Worm (Caenorhabditis elegans) whole organism, L4 larva: ENCODE measurements around the gene mtx-2.
"Not testable (repeated sequence)": the region's sequence is repeated elsewhere in the genome, so short reads cannot be mapped to it uniquely, and the experiment has no call there.

Source experiments
- F37D6.2 ChIP-seq: sonication (generic microtip); optimal IDR thresholded peaks from 2 replicates; lab custom pipeline; 2016; ENCODE audit warnings: mild to moderate bottlenecking, missing genetic modification characterization, missing compliant biosample characterization
- F44E2.7 ChIP-seq: fragments of 200-800 bp; sonication (Bioruptor generic); IDR thresholded peaks from 2 replicates; pipeline ENCODE4 v2.1.2; 2022; ENCODE audit warnings: missing genetic modification characterization, missing compliant biosample characterization
- T20F7.1 ChIP-seq: fragments of 200-800 bp; sonication (Bioruptor generic); optimal IDR thresholded peaks from 2 replicates; lab custom pipeline; 2018; ENCODE audit warnings: mild to moderate bottlenecking, missing genetic modification characterization, missing compliant biosample characterization
- T26A8.4 ChIP-seq: fragments of 200-800 bp; sonication (Bioruptor generic); IDR thresholded peaks from 2 replicates; pipeline ENCODE4 v1.3.6; 2022; ENCODE audit warnings: missing genetic modification characterization, missing compliant biosample characterization
- Y48G9A.11 ChIP-seq: fragments of 200-800 bp; sonication (Bioruptor generic); IDR thresholded peaks from 2 replicates; pipeline ENCODE4 v1.3.6; 2022; ENCODE audit warnings: missing genetic modification reagents, missing genetic modification characterization, missing compliant biosample characterization
- Y5F2A.4 ChIP-seq: fragments of 200-800 bp; sonication (Bioruptor generic); optimal IDR thresholded peaks from 2 replicates; lab custom pipeline; 2018; ENCODE audit warnings: mild to moderate bottlenecking, missing genetic modification characterization, missing compliant biosample characterization
- Y75B8A.6 ChIP-seq: fragments of 200-800 bp; sonication (Bioruptor generic); IDR thresholded peaks from 2 replicates; pipeline ENCODE4 v1.3.6; 2022; ENCODE audit warnings: missing genetic modification reagents, missing genetic modification characterization, missing compliant biosample characterization
- ZK337.2 ChIP-seq: fragments of 200-800 bp; sonication (Bioruptor generic); IDR thresholded peaks from 2 replicates; pipeline ENCODE4 v1.3.6; 2022; ENCODE audit warnings: missing genetic modification reagents, missing genetic modification characterization, missing compliant biosample characterization
- aha-1 ChIP-seq: fragments of 150-350 bp; peaks from one replicate; lab custom pipeline; 2014; ENCODE audit warnings: missing biosample characterization, missing genetic modification characterization
- aly-2 ChIP-seq: sonication (generic microtip); optimal IDR thresholded peaks from 2 replicates; lab custom pipeline; 2018; ENCODE audit warnings: missing biosample characterization, missing genetic modification characterization
- arid-1 ChIP-seq: fragments of 200-800 bp; sonication (Bioruptor generic); conservative IDR thresholded peaks from 2 replicates; pipeline ENCODE4 v1.3.6; 2022; ENCODE audit warnings: missing genetic modification reagents, missing genetic modification characterization, missing compliant biosample characterization
- attf-4 ChIP-seq: sonication (generic microtip); optimal IDR thresholded peaks from 3 replicates; lab custom pipeline; 2017; ENCODE audit warnings: missing biosample characterization, missing genetic modification characterization
- ceh-20 ChIP-seq: fragments of 200-800 bp; sonication (Bioruptor generic); IDR thresholded peaks from 2 replicates; pipeline ENCODE4 v1.3.6; 2022; ENCODE audit warnings: missing genetic modification reagents, missing genetic modification characterization, missing compliant biosample characterization
- ceh-62 ChIP-seq: sonication (generic microtip); optimal IDR thresholded peaks from 2 replicates; lab custom pipeline; 2017; ENCODE audit warnings: missing biosample characterization, missing genetic modification characterization
- ceh-82 ChIP-seq: sonication (generic microtip); optimal IDR thresholded peaks from 2 replicates; lab custom pipeline; 2017; ENCODE audit warnings: missing biosample characterization, missing genetic modification characterization
- ctbp-1 ChIP-seq: fragments of 200-800 bp; sonication (Bioruptor generic); IDR thresholded peaks from 2 replicates; pipeline ENCODE4 v1.3.6; 2022; ENCODE audit warnings: missing genetic modification reagents, missing genetic modification characterization, missing compliant biosample characterization
- dmd-6 ChIP-seq: fragments of 200-800 bp; sonication (Bioruptor generic); IDR thresholded peaks from 2 replicates; pipeline ENCODE4 v1.3.6; 2022; ENCODE audit warnings: missing genetic modification reagents, missing genetic modification characterization, missing compliant biosample characterization
- dpl-1 ChIP-seq: fragments of 150-350 bp; optimal IDR thresholded peaks from 2 replicates; lab custom pipeline; 2014; ENCODE audit warnings: missing biosample characterization, missing genetic modification reagents, missing genetic modification characterization
- duxl-1 ChIP-seq: sonication (generic microtip); optimal IDR thresholded peaks from 2 replicates; lab custom pipeline; 2016; ENCODE audit warnings: mild to moderate bottlenecking, missing genetic modification characterization, moderate library complexity, missing compliant biosample characterization; ENCODE audit not compliant: poor library complexity
- dve-1 ChIP-seq: sonication (generic microtip); optimal IDR thresholded peaks from 2 replicates; lab custom pipeline; 2017; ENCODE audit warnings: antibody characterized with exemption, mild to moderate bottlenecking, missing genetic modification characterization, missing compliant biosample characterization; ENCODE audit not compliant: insufficient read depth
- egl-43 ChIP-seq: fragments of 200-800 bp; sonication (Bioruptor generic); IDR thresholded peaks from 2 replicates; pipeline ENCODE4 v1.3.6; 2022; ENCODE audit warnings: missing genetic modification reagents, missing genetic modification characterization, missing compliant biosample characterization
- fkh-10 ChIP-seq: fragments of 150-350 bp; optimal IDR thresholded peaks from 2 replicates; lab custom pipeline; 2014; ENCODE audit warnings: missing biosample characterization, missing genetic modification reagents, missing genetic modification characterization
- hlh-11 ChIP-seq: fragments of 200-800 bp; sonication (Bioruptor generic); optimal IDR thresholded peaks from 2 replicates; lab custom pipeline; 2018; ENCODE audit warnings: mild to moderate bottlenecking, missing genetic modification characterization, missing compliant biosample characterization
- hlh-30 ChIP-seq: sonication (generic microtip); optimal IDR thresholded peaks from 2 replicates; lab custom pipeline; 2017; ENCODE audit warnings: antibody characterized with exemption, mild to moderate bottlenecking, missing genetic modification characterization, missing compliant biosample characterization; ENCODE audit not compliant: insufficient read depth
- hmg-1.1 ChIP-seq: fragments of 200-800 bp; sonication (Bioruptor generic); IDR thresholded peaks from 2 replicates; pipeline ENCODE4 v1.3.6; 2022; ENCODE audit warnings: missing genetic modification reagents, missing genetic modification characterization, missing compliant biosample characterization
- jun-1 ChIP-seq: fragments of 150-350 bp; optimal IDR thresholded peaks from 2 replicates; lab custom pipeline; 2014; ENCODE audit warnings: missing biosample characterization, missing genetic modification reagents, missing genetic modification characterization
- lim-7 ChIP-seq: fragments of 200-800 bp; sonication (Bioruptor generic); IDR thresholded peaks from 2 replicates; pipeline ENCODE4 v1.3.6; 2022; ENCODE audit warnings: missing genetic modification characterization, missing compliant biosample characterization
- lin-13 ChIP-seq: fragments of 150-350 bp; optimal IDR thresholded peaks from 2 replicates; lab custom pipeline; 2014; ENCODE audit warnings: missing biosample characterization, missing genetic modification reagents, missing genetic modification characterization
- lin-29 ChIP-seq: fragments of 200-800 bp; sonication (Bioruptor generic); IDR thresholded peaks from 2 replicates; pipeline ENCODE4 v1.3.6; 2022; ENCODE audit warnings: missing genetic modification reagents, missing genetic modification characterization, missing compliant biosample characterization
- lin-38 ChIP-seq: fragments of 200-800 bp; sonication (Bioruptor generic); IDR thresholded peaks from 2 replicates; pipeline ENCODE4 v1.3.6; 2022; ENCODE audit warnings: missing genetic modification reagents, missing genetic modification characterization, missing compliant biosample characterization
- lir-3 ChIP-seq: sonication (generic microtip); optimal IDR thresholded peaks from 2 replicates; lab custom pipeline; 2016; ENCODE audit warnings: mild to moderate bottlenecking, missing genetic modification characterization, missing compliant biosample characterization
- lsy-2 ChIP-seq, 2 experiments: fragments of 150-350 bp in 1 of 2; sonication (generic microtip) in 1 of 2; optimal IDR thresholded peaks; 2 replicates each; lab custom pipeline; 2014 to 2017; ENCODE audit warnings: missing biosample characterization in 2 of 2, missing genetic modification characterization in 2 of 2
- madf-9 ChIP-seq: fragments of 200-800 bp; sonication (Bioruptor generic); conservative IDR thresholded peaks from 2 replicates; pipeline ENCODE4 v1.3.6; 2022; ENCODE audit warnings: missing genetic modification reagents, missing genetic modification characterization, missing compliant biosample characterization
- mep-1 ChIP-seq: fragments of 150-350 bp; sonication (generic microtip); optimal IDR thresholded peaks from 3 replicates; lab custom pipeline; 2014; ENCODE audit warnings: missing biosample characterization, missing genetic modification characterization
- mes-2 ChIP-seq: sonication (generic microtip); optimal IDR thresholded peaks from 2 replicates; lab custom pipeline; 2016; ENCODE audit warnings: missing genotype, mild to moderate bottlenecking, missing genetic modification characterization, missing compliant biosample characterization; ENCODE audit not compliant: poor library complexity, severe bottlenecking
- nhr-10 ChIP-seq: fragments of 150-350 bp; optimal IDR thresholded peaks from 2 replicates; lab custom pipeline; 2014; ENCODE audit warnings: missing biosample characterization, missing genetic modification characterization
- nhr-102 ChIP-seq: sonication (generic microtip); optimal IDR thresholded peaks from 2 replicates; lab custom pipeline; 2016; ENCODE audit warnings: mild to moderate bottlenecking, missing genetic modification characterization, moderate library complexity, missing compliant biosample characterization
- nhr-237 ChIP-seq: sonication (generic microtip); optimal IDR thresholded peaks from 2 replicates; lab custom pipeline; 2017; ENCODE audit warnings: missing biosample characterization, missing genetic modification characterization
- nhr-41 ChIP-seq: fragments of 200-800 bp; sonication (Bioruptor generic); IDR thresholded peaks from 2 replicates; pipeline ENCODE4 v1.3.6; 2022; ENCODE audit warnings: missing genetic modification reagents, missing genetic modification characterization, missing compliant biosample characterization
- nhr-42 ChIP-seq: fragments of 200-800 bp; sonication (Bioruptor generic); IDR thresholded peaks from 2 replicates; pipeline ENCODE4 v1.3.6; 2022; ENCODE audit warnings: missing genetic modification characterization, missing compliant biosample characterization
- rbr-2 ChIP-seq: sonication (generic microtip); optimal IDR thresholded peaks from 2 replicates; lab custom pipeline; 2016; ENCODE audit warnings: missing genotype, missing genetic modification characterization, missing compliant biosample characterization
- set-16 ChIP-seq: fragments of 200-800 bp; sonication (Bioruptor generic); IDR thresholded peaks from 2 replicates; pipeline ENCODE4 v1.3.6; 2022; ENCODE audit warnings: missing genetic modification reagents, missing genetic modification characterization, missing compliant biosample characterization
- snpc-1.2 ChIP-seq: fragments of 200-800 bp; sonication (Bioruptor generic); IDR thresholded peaks from 2 replicates; pipeline ENCODE4 v1.3.6; 2022; ENCODE audit warnings: missing genetic modification reagents, missing genetic modification characterization, missing compliant biosample characterization
- tra-1 ChIP-seq: fragments of 200-800 bp; sonication (Bioruptor generic); IDR thresholded peaks from 2 replicates; pipeline ENCODE4 v1.3.6; 2022; ENCODE audit warnings: missing genetic modification reagents, missing genetic modification characterization, missing compliant biosample characterization
- unc-130 ChIP-seq: sonication (generic microtip); optimal IDR thresholded peaks from 2 replicates; lab custom pipeline; 2016; ENCODE audit warnings: missing genetic modification reagents, missing genetic modification characterization, missing compliant biosample characterization
- unc-62 ChIP-seq, 3 experiments: fragments of 150-350 bp in 1 of 3; sonication (generic microtip); optimal IDR thresholded peaks in 2 of 3; peaks in 1 of 3; 1 replicate in 1 of 3; 2 replicates in 2 of 3; lab custom pipeline; 2014 to 2017; ENCODE audit warnings: missing biosample characterization in 3 of 3, missing genetic modification characterization in 3 of 3, missing genetic modification reagents in 3 of 3, missing genotype in 1 of 3
- zfp-3 ChIP-seq: fragments of 200-800 bp; sonication (Bioruptor generic); conservative IDR thresholded peaks from 2 replicates; pipeline ENCODE4 v1.3.6; 2022; ENCODE audit warnings: missing genetic modification reagents, missing genetic modification characterization, missing compliant biosample characterization
- zip-11 ChIP-seq: fragments of 200-800 bp; sonication (Bioruptor generic); IDR thresholded peaks from 2 replicates; pipeline ENCODE4 v1.3.6; 2022; ENCODE audit warnings: missing genetic modification characterization, missing compliant biosample characterization

mtx-2 gene

DNA sequence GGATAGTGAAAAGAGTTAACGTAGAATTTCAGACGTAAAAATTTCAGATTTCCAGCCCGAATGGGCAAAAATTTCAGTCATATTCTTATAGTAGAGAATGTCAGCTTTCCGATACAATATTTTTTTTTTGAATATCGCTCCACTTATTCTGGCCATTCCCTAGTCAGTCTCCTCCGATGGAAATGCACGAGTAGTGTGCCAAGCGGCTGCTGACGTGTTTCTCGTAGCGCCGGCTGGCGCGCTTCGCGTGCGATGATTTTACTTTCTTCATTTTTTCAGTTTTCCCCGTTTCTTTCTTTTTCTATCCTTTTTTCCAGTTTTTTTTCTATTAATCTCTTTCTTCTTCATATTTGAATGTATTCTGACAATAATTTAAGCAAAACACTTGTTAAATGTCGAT, 7.6 kb upstream of the mtx-2 start:
- TF ChIP-seq T20F7.1 (GFP tag; lab: Kevin White, UChicago) (peak; percentile 37), set-16 (GFP tag; lab: Robert Waterston, UW) (peak; percentile 23; the same call in 1 of the 2 replicates), mes-2 (tag; lab: Kevin White, UChicago) (peak; percentile 78), nhr-102 (peak; percentile 53), lsy-2 (tag; optimal IDR thresholded peaks at IDR 0.05; lab: Kevin White, UChicago) (peak in 1 of 2 experiments; percentile 85), zfp-3 (GFP tag; lab: Robert Waterston, UW) (0 out of 2 replicates have a peak, but pooled peaks have one; percentile 41), hlh-11 (tag; lab: Kevin White, UChicago) (peak; percentile 38), lin-38 (peak; percentile 84), mep-1 (tag; lab: Kevin White, UChicago) (peak; percentile 27), hlh-30 (tag; lab: Kevin White, UChicago) (peak; percentile 40), F37D6.2 (tag; lab: Kevin White, UChicago) (peak; percentile 12), duxl-1 (tag; lab: Kevin White, UChicago) (peak; percentile 48), rbr-2 (tag; lab: Kevin White, UChicago) (peak; percentile 52), unc-62 (GFP tag; optimal IDR thresholded peaks at IDR 0.05 in 1 of 2; lab: Kevin White, UChicago) (peak in 1 of 2 experiments; percentile 25), arid-1 (GFP tag; lab: Robert Waterston, UW) (peak; percentile 41; the same call in 1 of the 2 replicates), aha-1 (tag; lab: Kevin White, UChicago) (peak; percentile 42), dpl-1 (GFP tag; lab: Kevin White, UChicago) (peak; percentile 55), egl-43 (GFP tag; lab: Robert Waterston, UW) (peak; percentile 40; the same call in 1 of the 2 replicates), ceh-20 (GFP tag; lab: Robert Waterston, UW) (peak; percentile 49; the same call in 1 of the 2 replicates), Y48G9A.11 (0 out of 2 replicates have a peak, but pooled peaks have one; percentile 24), hmg-1.1 (GFP tag; lab: Robert Waterston, UW) (peak; percentile 47; the same call in 1 of the 2 replicates), dmd-6 (GFP tag; lab: Robert Waterston, UW) (peak; percentile 33; the same call in 1 of the 2 replicates), T26A8.4 (GFP tag; lab: Robert Waterston, UW) (peak; percentile 51; the same call in 1 of the 2 replicates), madf-9 (peak; percentile 48; the same call in 1 of the 2 replicates), dve-1 (tag; lab: Kevin White, UChicago) (peak; percentile 59)
- TF ChIP-seq unc-62 (tag; optimal IDR thresholded peaks at IDR 0.05; lab: Kevin White, UChicago) = not testable (repeated sequence)

DNA sequence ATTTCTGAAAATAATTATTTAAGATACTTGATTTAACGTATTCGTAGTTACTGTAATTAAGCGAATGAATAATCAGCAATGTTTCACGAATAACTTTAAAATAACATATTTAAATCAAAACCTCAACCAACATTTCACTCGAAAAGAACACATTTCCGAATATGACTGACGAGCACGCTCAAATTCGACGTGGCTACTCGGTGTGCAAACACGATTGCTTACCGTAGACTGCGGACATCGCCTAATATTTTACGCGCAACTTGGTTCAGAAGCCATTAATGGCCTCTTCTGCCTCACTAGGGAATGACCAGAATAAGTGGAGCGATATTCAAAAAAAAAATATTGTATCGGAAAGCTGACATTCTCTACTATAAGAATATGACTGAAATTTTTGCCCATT, 6.6 kb upstream of the mtx-2 start, which contains the start of gene snu-23:
Gene snu-23 (minus strand): TSS at position 156 of the 400 bp plus-strand sequence.
- no peak for TF ChIP-seq attf-4
- TF ChIP-seq snpc-1.2 (GFP tag; lab: Robert Waterston, UW) = no peak
- TF ChIP-seq unc-130 (GFP tag; lab: Kevin White, UChicago) = no peak
- no peak for TF ChIP-seq ceh-82 (tag; lab: Kevin White, UChicago)
- peak; percentile 64 for TF ChIP-seq mes-2 (tag; lab: Kevin White, UChicago)
- no peak for TF ChIP-seq Y75B8A.6 (GFP tag; lab: Robert Waterston, UW)
- TF ChIP-seq jun-1 (tag; lab: Kevin White, UChicago) = no peak
- TF ChIP-seq aly-2 (tag; lab: Kevin White, UChicago) = no peak
- TF ChIP-seq hmg-1.1 (GFP tag; lab: Robert Waterston, UW) = no peak
- no peak for TF ChIP-seq F44E2.7 (GFP tag; lab: Robert Waterston, UW)
- TF ChIP-seq hlh-30 (tag; lab: Kevin White, UChicago) = peak; percentile 13
- peak; percentile 10 for TF ChIP-seq T20F7.1 (GFP tag; lab: Kevin White, UChicago)
- TF ChIP-seq ceh-62 = no peak
- no peak for TF ChIP-seq ctbp-1 (GFP tag; lab: Robert Waterston, UW)
- TF ChIP-seq lin-29 = no peak
- no peak for TF ChIP-seq Y5F2A.4 (GFP tag; lab: Kevin White, UChicago)
- TF ChIP-seq nhr-10 (tag; lab: Kevin White, UChicago) = no peak
- no peak for TF ChIP-seq lim-7 (GFP tag; lab: Robert Waterston, UW)
- no peak for TF ChIP-seq nhr-42 (GFP tag; lab: Robert Waterston, UW)
- no peak for TF ChIP-seq aha-1 (tag; lab: Kevin White, UChicago)
- TF ChIP-seq lir-3 (tag; lab: Kevin White, UChicago) = no peak
- TF ChIP-seq tra-1 (GFP tag; lab: Robert Waterston, UW) = no peak
- TF ChIP-seq nhr-41 = no peak
- TF ChIP-seq ZK337.2 (GFP tag; lab: Robert Waterston, UW) = no peak
- TF ChIP-seq nhr-237 (tag; lab: Kevin White, UChicago) = no peak
- TF ChIP-seq lin-13 (GFP tag; lab: Kevin White, UChicago) = no peak
- no peak for TF ChIP-seq fkh-10 (GFP tag; lab: Kevin White, UChicago)
- TF ChIP-seq zip-11 = no peak
